Comparison of ENCODE assay signal across 6 fruit fly cellular contexts in the genomic region with DNA sequence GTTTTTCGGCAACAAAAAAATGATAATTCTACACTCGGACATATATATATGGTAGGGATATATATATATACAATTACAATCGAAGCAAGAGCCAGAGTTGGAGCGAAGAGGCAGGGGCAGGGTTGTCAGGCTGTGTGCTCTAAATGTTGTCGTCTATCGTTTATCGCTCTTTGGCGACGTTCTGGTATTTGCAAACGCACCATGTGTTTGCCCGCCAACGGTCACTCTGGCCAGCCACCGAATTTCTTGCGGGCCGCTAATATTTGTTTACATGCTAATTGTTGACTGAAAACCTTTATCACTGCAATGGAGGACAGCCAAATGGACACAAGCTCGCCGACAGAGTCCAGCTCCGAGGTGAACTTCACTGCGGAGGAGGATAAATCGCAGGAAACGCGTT.
A peak's percentile ranks its signal among the peaks of the same experiment; 100 is the strongest.
TF ChIP-seq lines count a peak whose summit lies in the region.

puf (minus strand) TSS at position 121 of the 400 bp plus-strand sequence.
ash2 (plus strand) TSS at position 203 of the 400 bp plus-strand sequence.

- no peak for TF ChIP-seq CTCF in whole organism, embryonic (GFP tag; optimal IDR thresholded peaks at IDR 0.05; lab: Kevin White, UChicago)

TF ChIP-seq in Kc167, 6 proteins besides CTCF, POLR2A, EP300 and RAD21:
- no peak for TF ChIP-seq Sin3A (optimal IDR thresholded peaks at IDR 0.05; lab: Kevin White, UChicago)
- TF ChIP-seq insv (optimal IDR thresholded peaks at IDR 0.05; lab: Kevin White, UChicago), result no peak
- TF ChIP-seq ttk (optimal IDR thresholded peaks at IDR 0.05; lab: Kevin White, UChicago), result no peak
- TF ChIP-seq psq (optimal IDR thresholded peaks at IDR 0.05; lab: Kevin White, UChicago), result peak; percentile 30

TF ChIP-seq in whole organism, adult, 20 proteins besides CTCF, POLR2A, EP300 and RAD21:
- TF ChIP-seq CG11617 (GFP tag; optimal IDR thresholded peaks at IDR 0.05; lab: Kevin White, UChicago) (peak; percentile 7), cic (GFP tag; optimal IDR thresholded peaks at IDR 0.05; lab: Kevin White, UChicago) (peak; percentile 35), CG14711 (tag; optimal IDR thresholded peaks at IDR 0.05; lab: Kevin White, UChicago) (peak; percentile 98), Mnt (GFP tag; optimal IDR thresholded peaks at IDR 0.05; lab: Kevin White, UChicago) (peak; percentile 79), toe (GFP tag; optimal IDR thresholded peaks at IDR 0.05; lab: Kevin White, UChicago) (no peak)

TF ChIP-seq in whole organism, embryonic, 481 proteins besides CTCF, POLR2A, EP300 and RAD21 (continues in another document):
- TF ChIP-seq CG34422 (GFP tag; IDR thresholded peaks at IDR 0.05; lab: Robert Waterston, UW) (peak; percentile 91), HLH4C (GFP tag; IDR thresholded peaks at IDR 0.05; lab: Robert Waterston, UW; ENCODE audit: partially characterized antibody) (peak; percentile 58; the same call in 2 of the 3 replicates), toy (GFP tag; IDR thresholded peaks at IDR 0.05; lab: Robert Waterston, UW) (no peak), unc-4 (GFP tag; IDR thresholded peaks at IDR 0.05; lab: Robert Waterston, UW; ENCODE audit: partially characterized antibody) (peak; percentile 48), CG4617 (GFP tag; optimal IDR thresholded peaks at IDR 0.05; lab: Kevin White, UChicago; ENCODE audit: borderline replicate concordance) (peak; percentile 73), CG8765 (GFP tag; IDR thresholded peaks at IDR 0.05; lab: Robert Waterston, UW) (no peak), gfzf (GFP tag; optimal IDR thresholded peaks at IDR 0.05; lab: Kevin White, UChicago) (peak; percentile 82), CG12659 (GFP tag; optimal IDR thresholded peaks at IDR 0.05; lab: Kevin White, UChicago) (peak; percentile 71), kay (GFP tag; optimal IDR thresholded peaks at IDR 0.05; lab: Kevin White, UChicago) (no peak), CG9797 (GFP tag; optimal IDR thresholded peaks at IDR 0.05; lab: Kevin White, UChicago) (peak; percentile 81), CG11695 (GFP tag; IDR thresholded peaks at IDR 0.05; lab: Robert Waterston, UW) (no peak), pzg (GFP tag; optimal IDR thresholded peaks at IDR 0.05; lab: Kevin White, UChicago) (peak; percentile 93), Stat92E (GFP tag; optimal IDR thresholded peaks at IDR 0.05; lab: Kevin White, UChicago) (peak in 1 of 3 experiments; percentile 25), CHES-1-like (GFP tag; optimal IDR thresholded peaks at IDR 0.05; lab: Kevin White, UChicago) (peak; percentile 64), CG14014 (GFP tag; IDR thresholded peaks at IDR 0.05; lab: Robert Waterston, UW) (no peak), fru (optimal IDR thresholded peaks at IDR 0.05; lab: Kevin White, UChicago) (no peak), nmo (GFP tag; optimal IDR thresholded peaks at IDR 0.05; lab: Kevin White, UChicago) (peak; percentile 25), CG7839 (tag; optimal IDR thresholded peaks at IDR 0.05; lab: Kevin White, UChicago) (no peak)

TF ChIP-seq in whole organism, prepupa, 60 proteins besides CTCF, POLR2A, EP300 and RAD21:
- TF ChIP-seq CG9139 (GFP tag; optimal IDR thresholded peaks at IDR 0.05; lab: Kevin White, UChicago), result no peak
- TF ChIP-seq fd59A (GFP tag; optimal IDR thresholded peaks at IDR 0.05; lab: Kevin White, UChicago), result no peak
- no peak for TF ChIP-seq Eip78C (GFP tag; lab: Kevin White, UChicago)
- TF ChIP-seq CG4318 (GFP tag; optimal IDR thresholded peaks at IDR 0.05; lab: Kevin White, UChicago), result no peak
- no peak for TF ChIP-seq Smox (GFP tag; optimal IDR thresholded peaks at IDR 0.05; lab: Kevin White, UChicago)
- TF ChIP-seq Sox15 (GFP tag; optimal IDR thresholded peaks at IDR 0.05; lab: Kevin White, UChicago), result no peak
- 0 out of 3 replicates have a peak, but pooled peaks have one; percentile 14 for TF ChIP-seq CG6163 (GFP tag; IDR thresholded peaks at IDR 0.05; lab: Robert Waterston, UW)
- TF ChIP-seq Sox102F (GFP tag; optimal IDR thresholded peaks at IDR 0.05; lab: Kevin White, UChicago), result no peak
- 0 out of 3 replicates have a peak, but pooled peaks have one; percentile 27 for TF ChIP-seq eg (GFP tag; IDR thresholded peaks at IDR 0.05; lab: Robert Waterston, UW)

TF ChIP-seq in whole organism, pupa, 21 proteins besides CTCF, POLR2A, EP300 and RAD21:
- TF ChIP-seq CG4496 (GFP tag; IDR thresholded peaks at IDR 0.05; lab: Robert Waterston, UW), result peak; percentile 47; the same call in 1 of the 3 replicates
- no peak for TF ChIP-seq rn (GFP tag; IDR thresholded peaks at IDR 0.05; lab: Robert Waterston, UW)

TF ChIP-seq in whole organism, wandering third instar larva, 38 proteins besides CTCF, POLR2A, EP300 and RAD21:
- no peak for TF ChIP-seq usp (GFP tag; optimal IDR thresholded peaks at IDR 0.05; lab: Kevin White, UChicago)
- TF ChIP-seq Dif (GFP tag; optimal IDR thresholded peaks at IDR 0.05; lab: Kevin White, UChicago; ENCODE audit: partially characterized antibody), result peak; percentile 25
